Fruit fly (Drosophila melanogaster) whole organism, prepupa: Measurements from ENCODE around the gene vsg.

Source experiments
- CG16779 ChIP-seq: fragments of 200-800 bp; sonication (Bioruptor generic); optimal IDR thresholded peaks from 3 replicates; lab custom pipeline; 2017; ENCODE audit warnings: missing biosample characterization, mild to moderate bottlenecking, missing genetic modification characterization
- CG6854 ChIP-seq: fragments of 200-800 bp; sonication (Bioruptor generic); optimal IDR thresholded peaks from 2 replicates; lab custom pipeline; 2017; ENCODE audit warnings: missing biosample characterization, mild to moderate bottlenecking, missing genetic modification characterization
- CG8119 ChIP-seq: fragments of 200-800 bp; sonication (Bioruptor generic); IDR thresholded peaks from 3 replicates; pipeline ENCODE4 v1.3.6; 2022; ENCODE audit warnings: missing biosample characterization, missing genetic modification characterization
- CG9139 ChIP-seq: fragments of 200-800 bp; sonication (Bioruptor generic); optimal IDR thresholded peaks from 3 replicates; lab custom pipeline; 2017; ENCODE audit warnings: missing biosample characterization, mild to moderate bottlenecking, missing genetic modification characterization
- Ets96B ChIP-seq: fragments of 200-800 bp; optimal IDR thresholded peaks from 2 replicates; lab custom pipeline; 2019; ENCODE audit warnings: missing biosample characterization, mild to moderate bottlenecking, missing genetic modification characterization, moderate library complexity
- Gug ChIP-seq: fragments of 200-800 bp; sonication (Bioruptor generic); IDR thresholded peaks from 2 replicates; pipeline ENCODE4 v1.3.6; 2022; ENCODE audit warnings: missing biosample characterization, missing genetic modification characterization
- Hr39 ChIP-seq: fragments of 200-800 bp; sonication (Bioruptor generic); optimal IDR thresholded peaks from 2 replicates; lab custom pipeline; 2016; ENCODE audit warnings: missing biosample characterization, missing genetic modification characterization
- lz ChIP-seq: fragments of 200-800 bp; sonication (Bioruptor generic); optimal IDR thresholded peaks from 3 replicates; lab custom pipeline; 2016; ENCODE audit warnings: missing biosample characterization, missing genetic modification characterization
- net ChIP-seq: fragments of 200-800 bp; sonication (Bioruptor generic); optimal IDR thresholded peaks from 3 replicates; lab custom pipeline; 2016; ENCODE audit warnings: missing biosample characterization, missing genetic modification characterization
- svp ChIP-seq: fragments of 200-800 bp; sonication (Bioruptor generic); peaks from one replicate; lab custom pipeline; 2016; ENCODE audit warnings: missing biosample characterization, missing genetic modification characterization

- no peak for TF ChIP-seq CG8119 (GFP tag; lab: Robert Waterston, UW)
- TF ChIP-seq lz (GFP tag; lab: Kevin White, UChicago) = no peak
- no peak for TF ChIP-seq CG16779
- peak; percentile 48 for TF ChIP-seq svp (GFP tag; lab: Kevin White, UChicago)
- no peak for TF ChIP-seq CG9139
- no peak for TF ChIP-seq Gug
- TF ChIP-seq Hr39 (GFP tag; lab: Kevin White, UChicago) = no peak
- TF ChIP-seq Ets96B (tag; lab: Kevin White, UChicago) = no peak
- no peak for TF ChIP-seq CG6854 (GFP tag; lab: Kevin White, UChicago)
- TF ChIP-seq net = no peak
Measured at dm6 chr3L:9671372-9671771, 42.8 kb upstream of the vsg start.
